Worm (Caenorhabditis elegans) whole organism, mixed stage, embryonic: Measurements from ENCODE around the gene vha-2.

Source experiments
- M03D4.4 ChIP-seq: sonication (generic microtip); optimal IDR thresholded peaks from 2 replicates; lab custom pipeline; 2017; ENCODE audit warnings: mild to moderate bottlenecking, missing genetic modification characterization, missing compliant biosample characterization
- bed-3 ChIP-seq: fragments of 200-800 bp; sonication (Bioruptor generic); optimal IDR thresholded peaks from 3 replicates; lab custom pipeline; 2018; ENCODE audit warnings: mild to moderate bottlenecking, missing genetic modification characterization, moderate library complexity, missing compliant biosample characterization
- blmp-1 ChIP-seq: fragments of 150-350 bp; optimal IDR thresholded peaks from 2 replicates; lab custom pipeline; 2014; ENCODE audit warnings: missing biosample characterization, missing genetic modification characterization
- ceh-39 ChIP-seq: fragments of 150-350 bp; optimal IDR thresholded peaks from 2 replicates; lab custom pipeline; 2014; ENCODE audit warnings: missing biosample characterization, missing genetic modification characterization
- ceh-43 ChIP-seq: fragments of 200-800 bp; sonication (Bioruptor generic); optimal IDR thresholded peaks from 2 replicates; lab custom pipeline; 2018; ENCODE audit warnings: mild to moderate bottlenecking, missing genetic modification characterization, moderate library complexity, missing compliant biosample characterization
- ceh-83 ChIP-seq: fragments of 200-800 bp; sonication (Bioruptor generic); optimal IDR thresholded peaks from 2 replicates; lab custom pipeline; 2018; ENCODE audit warnings: mild to moderate bottlenecking, missing genetic modification characterization, missing compliant biosample characterization
- ces-1 ChIP-seq: fragments of 150-350 bp; optimal IDR thresholded peaks from 2 replicates; lab custom pipeline; 2014; ENCODE audit warnings: missing biosample characterization, missing genetic modification reagents, missing genetic modification characterization
- cnd-1 ChIP-seq: fragments of 200-800 bp; sonication (Bioruptor generic); optimal IDR thresholded peaks from 2 replicates; lab custom pipeline; 2018; ENCODE audit warnings: mild to moderate bottlenecking, missing genetic modification characterization, missing compliant biosample characterization
- drap-1 ChIP-seq: fragments of 200-800 bp; sonication (Bioruptor generic); optimal IDR thresholded peaks from 3 replicates; lab custom pipeline; 2018; ENCODE audit warnings: mild to moderate bottlenecking, missing genetic modification characterization, missing compliant biosample characterization
- elt-1 ChIP-seq: sonication (generic microtip); optimal IDR thresholded peaks from 2 replicates; lab custom pipeline; 2017; ENCODE audit warnings: missing genetic modification characterization, mild to moderate bottlenecking, missing compliant biosample characterization, antibody characterized with exemption, moderate library complexity, borderline replicate concordance; ENCODE audit not compliant: insufficient read depth
- elt-3 ChIP-seq: fragments of 150-350 bp; optimal IDR thresholded peaks from 2 replicates; lab custom pipeline; 2014; ENCODE audit warnings: missing biosample characterization, missing genetic modification characterization
- hlh-1 ChIP-seq: fragments of 150-350 bp; optimal IDR thresholded peaks from 2 replicates; lab custom pipeline; 2014; ENCODE audit warnings: missing biosample characterization, missing genetic modification reagents, missing genetic modification characterization
- lin-13 ChIP-seq: fragments of 150-350 bp; optimal IDR thresholded peaks from 2 replicates; lab custom pipeline; 2014; ENCODE audit warnings: missing biosample characterization, missing genetic modification characterization
- lin-32 ChIP-seq: fragments of 200-800 bp; sonication (Bioruptor generic); optimal IDR thresholded peaks from 2 replicates; lab custom pipeline; 2018; ENCODE audit warnings: mild to moderate bottlenecking, missing genetic modification characterization, missing compliant biosample characterization
- lsy-2 ChIP-seq: fragments of 150-350 bp; optimal IDR thresholded peaks from 2 replicates; lab custom pipeline; 2014; ENCODE audit warnings: missing biosample characterization, missing genetic modification characterization
- mab-5 ChIP-seq: fragments of 150-350 bp; optimal IDR thresholded peaks from 2 replicates; lab custom pipeline; 2014; ENCODE audit warnings: missing biosample characterization, missing genetic modification characterization
- mls-2 ChIP-seq: sonication (generic microtip); optimal IDR thresholded peaks from 2 replicates; lab custom pipeline; 2016; ENCODE audit warnings: mild to moderate bottlenecking, missing genetic modification characterization, moderate library complexity, missing compliant biosample characterization
- nhr-12 ChIP-seq: fragments of 150-350 bp; optimal IDR thresholded peaks from 2 replicates; lab custom pipeline; 2014; ENCODE audit warnings: missing biosample characterization, missing genetic modification characterization
- nhr-2 ChIP-seq: fragments of 150-350 bp; optimal IDR thresholded peaks from 2 replicates; lab custom pipeline; 2014; ENCODE audit warnings: missing biosample characterization, missing genetic modification characterization
- nhr-237 ChIP-seq: fragments of 150-350 bp; optimal IDR thresholded peaks from 2 replicates; lab custom pipeline; 2014; ENCODE audit warnings: missing biosample characterization, missing genetic modification characterization
- nhr-28 ChIP-seq: fragments of 150-350 bp; optimal IDR thresholded peaks from 2 replicates; lab custom pipeline; 2014; ENCODE audit warnings: missing biosample characterization, missing genetic modification characterization
- nhr-76 ChIP-seq: sonication (generic microtip); optimal IDR thresholded peaks from 2 replicates; lab custom pipeline; 2017; ENCODE audit warnings: missing biosample characterization, missing genetic modification characterization
- pha-4 ChIP-seq: fragments of 150-350 bp; optimal IDR thresholded peaks from 2 replicates; lab custom pipeline; 2018; ENCODE audit warnings: missing biosample characterization, missing genetic modification reagents, missing genetic modification characterization
- sem-2 ChIP-seq: fragments of 200-800 bp; sonication (Bioruptor generic); optimal IDR thresholded peaks from 2 replicates; lab custom pipeline; 2018; ENCODE audit warnings: mild to moderate bottlenecking, missing genetic modification characterization, missing compliant biosample characterization
- sptf-1 ChIP-seq: sonication (generic microtip); optimal IDR thresholded peaks from 2 replicates; lab custom pipeline; 2017; ENCODE audit warnings: mild to moderate bottlenecking, missing genetic modification characterization, moderate library complexity, missing compliant biosample characterization
- tbx-8 ChIP-seq: fragments of 200-800 bp; sonication (Bioruptor generic); optimal IDR thresholded peaks from 2 replicates; lab custom pipeline; 2018; ENCODE audit warnings: mild to moderate bottlenecking, missing genetic modification characterization, moderate library complexity, missing compliant biosample characterization
- unc-39 ChIP-seq: fragments of 150-350 bp; optimal IDR thresholded peaks from 2 replicates; lab custom pipeline; 2014; ENCODE audit warnings: missing biosample characterization, missing genetic modification characterization
- unc-62 ChIP-seq: fragments of 150-350 bp; optimal IDR thresholded peaks from 2 replicates; lab custom pipeline; 2014; ENCODE audit warnings: missing biosample characterization, missing genetic modification reagents, missing genetic modification characterization
- zip-8 ChIP-seq: fragments of 150-350 bp; optimal IDR thresholded peaks from 2 replicates; lab custom pipeline; 2014; ENCODE audit warnings: missing biosample characterization, missing genetic modification characterization

vha-2 gene

DNA sequence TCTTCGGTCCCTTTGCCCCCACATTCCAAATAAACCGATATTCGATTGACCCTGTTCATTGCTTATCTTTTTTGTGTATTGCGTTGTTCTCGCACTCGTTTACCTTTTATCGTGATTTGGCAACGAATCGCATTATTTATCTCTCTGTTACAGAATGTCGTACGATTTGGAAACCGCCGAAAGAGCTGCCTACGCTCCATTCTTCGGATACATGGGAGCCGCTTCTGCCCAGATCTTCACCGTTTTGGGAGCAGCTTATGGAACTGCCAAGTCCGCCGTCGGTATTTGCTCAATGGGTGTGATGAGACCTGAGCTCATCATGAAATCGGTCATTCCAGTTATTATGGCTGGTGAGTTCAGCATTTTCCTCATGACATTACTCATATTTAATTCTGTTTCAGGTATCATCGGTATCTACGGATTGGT lies at the start of gene vha-2:
TSS of gene vha-2 (plus strand) at position 154 of the 426 bp plus-strand sequence.
- TF ChIP-seq unc-62 (GFP tag; lab: Kevin White, UChicago) (no peak), blmp-1 (tag; lab: Kevin White, UChicago) (no peak), nhr-12 (tag; lab: Kevin White, UChicago) (no peak), drap-1 (GFP tag; lab: Kevin White, UChicago) (no peak), elt-1 (no peak), nhr-76 (tag; lab: Kevin White, UChicago) (no peak), nhr-28 (no peak), bed-3 (GFP tag; lab: Kevin White, UChicago) (no peak), unc-39 (tag; lab: Kevin White, UChicago) (no peak), ceh-83 (no peak), elt-3 (tag; lab: Kevin White, UChicago) (no peak), pha-4 (tag; lab: Kevin White, UChicago) (no peak), mab-5 (tag; lab: Kevin White, UChicago) (no peak)

DNA sequence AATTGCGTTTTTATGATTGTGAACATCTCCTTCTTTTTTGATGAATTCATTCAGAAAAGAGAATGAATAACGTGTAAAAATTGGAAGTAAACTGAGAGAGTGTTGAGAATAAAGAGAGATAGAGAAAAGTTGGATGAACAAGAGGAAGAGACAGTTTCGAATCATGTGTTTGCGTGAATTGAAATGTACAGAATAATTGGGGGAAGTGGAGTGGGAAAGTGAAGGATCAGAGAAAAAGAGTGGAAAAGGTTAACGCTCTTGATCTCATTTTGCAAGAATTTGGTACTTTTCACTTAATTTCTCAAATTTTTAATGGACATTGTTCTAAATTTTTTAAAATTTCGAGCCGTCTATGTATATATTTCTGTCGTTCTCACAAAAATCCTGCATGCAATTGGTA lies 48.6 kb upstream of the vha-2 start:
- no peak for TF ChIP-seq M03D4.4 (tag; lab: Kevin White, UChicago)
- TF ChIP-seq zip-8: no peak
- TF ChIP-seq pha-4 (tag; lab: Kevin White, UChicago): no peak
- TF ChIP-seq nhr-2: no peak
- no peak for TF ChIP-seq tbx-8 (GFP tag; lab: Kevin White, UChicago)
- no peak for TF ChIP-seq nhr-237 (tag; lab: Kevin White, UChicago)
- no peak for TF ChIP-seq sem-2
- no peak for TF ChIP-seq unc-62 (GFP tag; lab: Kevin White, UChicago)

DNA sequence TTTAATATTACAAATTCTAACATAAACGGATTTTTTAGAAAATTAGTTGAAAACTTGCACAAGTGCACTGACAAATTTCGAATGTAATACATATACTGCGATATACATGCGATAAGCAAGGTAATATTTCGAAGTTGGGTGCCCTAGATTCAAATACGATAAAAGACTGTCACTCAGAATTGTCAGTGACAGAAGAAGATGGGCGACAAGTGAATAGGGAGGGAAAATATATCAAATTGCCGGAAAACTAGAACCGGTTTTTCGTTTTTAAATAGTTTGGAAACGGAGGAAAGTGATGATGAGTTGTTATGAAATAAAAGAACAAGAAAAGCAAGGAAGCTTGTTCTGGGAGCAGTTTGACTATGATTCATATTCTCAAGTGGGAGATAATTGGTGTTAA lies 47.9 kb upstream of the vha-2 start:
- TF ChIP-seq nhr-28 (no peak), unc-62 (GFP tag; lab: Kevin White, UChicago) (peak; percentile 15), sptf-1 (tag; lab: Kevin White, UChicago) (no peak), drap-1 (GFP tag; lab: Kevin White, UChicago) (no peak), unc-39 (tag; lab: Kevin White, UChicago) (no peak)

DNA sequence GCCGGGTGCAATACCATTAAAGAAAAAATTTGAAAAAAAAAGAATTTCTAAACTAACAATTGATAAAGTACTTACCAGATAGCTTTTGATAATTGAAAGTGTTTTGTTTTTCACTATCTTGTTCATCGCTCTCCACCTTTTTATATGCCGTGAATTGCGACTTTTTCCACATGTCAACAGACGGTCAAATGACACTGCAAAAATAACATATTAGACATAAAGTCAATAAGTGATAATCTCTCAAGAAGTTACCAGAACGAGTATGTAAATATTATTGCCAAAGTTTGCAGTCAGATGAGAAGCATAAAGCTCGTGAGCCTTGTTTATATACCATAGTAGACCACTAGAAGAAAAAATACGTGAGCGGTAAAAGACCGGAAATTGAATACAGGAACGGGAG lies 46.1 kb upstream of the vha-2 start, which contains the start of gene dao-6:
TSS of gene dao-6 (minus strand) at position 345 of the 400 bp plus-strand sequence.
- TF ChIP-seq lsy-2 (tag; lab: Kevin White, UChicago): no peak
- TF ChIP-seq ceh-43: no peak
- TF ChIP-seq mls-2 (tag; lab: Kevin White, UChicago): no peak
- TF ChIP-seq nhr-28: no peak
- TF ChIP-seq nhr-2: no peak
- TF ChIP-seq unc-39 (tag; lab: Kevin White, UChicago): no peak
- no peak for TF ChIP-seq mab-5 (tag; lab: Kevin White, UChicago)
- no peak for TF ChIP-seq ceh-39 (tag; lab: Kevin White, UChicago)
- TF ChIP-seq ces-1 (GFP tag; lab: Kevin White, UChicago): no peak
- TF ChIP-seq nhr-12 (tag; lab: Kevin White, UChicago): no peak
- no peak for TF ChIP-seq nhr-237 (tag; lab: Kevin White, UChicago)
- TF ChIP-seq lin-13 (tag; lab: Kevin White, UChicago): no peak
- no peak for TF ChIP-seq cnd-1 (tag; lab: Kevin White, UChicago)

DNA sequence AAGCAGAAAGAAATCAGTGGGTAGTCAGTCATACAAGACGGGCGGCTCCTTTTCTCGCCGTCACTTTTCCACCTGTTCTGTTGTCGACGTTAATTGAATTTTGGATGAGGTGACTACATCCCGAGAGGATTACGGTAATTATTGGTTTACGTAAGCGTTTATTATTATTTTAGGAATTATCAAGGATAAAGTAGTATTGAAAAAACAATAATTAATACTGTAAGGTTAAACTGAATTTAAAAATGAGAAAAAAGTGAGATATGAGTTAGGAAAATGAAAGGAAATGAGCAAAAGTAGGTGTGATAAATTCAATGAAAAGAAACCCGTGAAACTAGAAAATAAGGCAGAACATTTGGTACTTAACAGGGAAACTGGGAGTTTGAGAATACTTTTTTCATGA lies 43.0 kb upstream of the vha-2 start, which contains the start of gene hlh-4:
TSS of gene hlh-4 (minus strand) at position 101 of the 400 bp plus-strand sequence.
- no peak for TF ChIP-seq blmp-1 (tag; lab: Kevin White, UChicago)
- no peak for TF ChIP-seq elt-3 (tag; lab: Kevin White, UChicago)
- TF ChIP-seq mab-5 (tag; lab: Kevin White, UChicago): no peak
- no peak for TF ChIP-seq lin-32
- no peak for TF ChIP-seq sem-2
- TF ChIP-seq hlh-1 (tag; lab: Kevin White, UChicago): no peak
- TF ChIP-seq ceh-83: no peak
- TF ChIP-seq mls-2 (tag; lab: Kevin White, UChicago): no peak

DNA sequence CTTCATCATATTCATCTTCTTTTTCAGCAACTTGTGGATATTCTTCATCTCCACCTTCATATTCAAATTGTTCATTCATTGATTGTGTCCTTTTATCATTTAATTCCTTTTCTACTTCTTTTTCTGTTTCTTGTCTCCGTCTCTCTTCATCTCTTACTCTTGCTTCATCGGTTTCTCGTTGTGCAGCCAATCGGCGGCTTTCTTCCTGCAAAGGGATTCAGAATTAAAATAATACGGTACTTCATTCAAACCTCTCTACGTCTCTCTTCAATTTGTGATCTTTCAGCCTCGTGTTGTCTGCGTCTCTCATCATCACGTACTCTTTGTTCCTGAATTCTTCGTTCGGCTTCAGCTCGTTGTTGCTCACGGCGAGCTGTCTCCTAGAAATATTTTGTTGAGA lies 41.3 kb upstream of the vha-2 start:
- TF ChIP-seq nhr-2 (no peak), ces-1 (GFP tag; lab: Kevin White, UChicago) (no peak), M03D4.4 (tag; lab: Kevin White, UChicago) (no peak), lsy-2 (tag; lab: Kevin White, UChicago) (peak; percentile 41)
